Fruit fly (Drosophila melanogaster) whole organism, prepupa: ENCODE measurements around the gene CG12477.

ENCODE experiments used
- CG11902 ChIP-seq: fragments of 200-800 bp; sonication (Bioruptor generic); optimal IDR thresholded peaks from 3 replicates; lab custom pipeline; 2016; ENCODE audit warnings: missing biosample characterization, missing genetic modification characterization
- CG16779 ChIP-seq: fragments of 200-800 bp; sonication (Bioruptor generic); optimal IDR thresholded peaks from 3 replicates; lab custom pipeline; 2017; ENCODE audit warnings: missing biosample characterization, mild to moderate bottlenecking, missing genetic modification characterization
- CG6808 ChIP-seq: fragments of 200-800 bp; sonication (Bioruptor generic); optimal IDR thresholded peaks from 3 replicates; lab custom pipeline; 2017; ENCODE audit warnings: missing biosample characterization, missing genetic modification characterization, mild to moderate bottlenecking, moderate library complexity, missing genetic modification reagents
- CG6854 ChIP-seq: fragments of 200-800 bp; sonication (Bioruptor generic); optimal IDR thresholded peaks from 2 replicates; lab custom pipeline; 2017; ENCODE audit warnings: missing biosample characterization, mild to moderate bottlenecking, missing genetic modification characterization
- Eip78C ChIP-seq: fragments of 200-800 bp; sonication (Bioruptor generic); peaks from one replicate; lab custom pipeline; 2016; ENCODE audit warnings: missing biosample characterization, missing genetic modification characterization
- Eip93F ChIP-seq: fragments of 200-800 bp; sonication (Bioruptor generic); optimal IDR thresholded peaks from 2 replicates; lab custom pipeline; 2016; ENCODE audit warnings: missing biosample characterization, mild to moderate bottlenecking, missing genetic modification characterization
- Smox ChIP-seq: fragments of 200-800 bp; sonication (Bioruptor generic); optimal IDR thresholded peaks from 3 replicates; lab custom pipeline; 2016; ENCODE audit warnings: missing biosample characterization, missing genetic modification characterization
- Sox14 ChIP-seq: fragments of 200-800 bp; sonication (Bioruptor generic); optimal IDR thresholded peaks from 3 replicates; lab custom pipeline; 2016; ENCODE audit warnings: missing biosample characterization, missing genetic modification characterization
- dac ChIP-seq: fragments of 200-800 bp; sonication (Bioruptor generic); optimal IDR thresholded peaks from 2 replicates; lab custom pipeline; 2017; ENCODE audit warnings: missing biosample characterization, mild to moderate bottlenecking, missing genetic modification characterization
- ss ChIP-seq, 2 experiments: fragments of 200-800 bp; sonication (Bioruptor generic); optimal IDR thresholded peaks; 2 replicates in 1 of 2; 3 replicates in 1 of 2; lab custom pipeline; 2017 to 2018; ENCODE audit warnings: mild to moderate bottlenecking in 2 of 2, missing biosample characterization in 2 of 2, missing genetic modification characterization in 2 of 2, moderate library complexity in 1 of 2

DNA sequence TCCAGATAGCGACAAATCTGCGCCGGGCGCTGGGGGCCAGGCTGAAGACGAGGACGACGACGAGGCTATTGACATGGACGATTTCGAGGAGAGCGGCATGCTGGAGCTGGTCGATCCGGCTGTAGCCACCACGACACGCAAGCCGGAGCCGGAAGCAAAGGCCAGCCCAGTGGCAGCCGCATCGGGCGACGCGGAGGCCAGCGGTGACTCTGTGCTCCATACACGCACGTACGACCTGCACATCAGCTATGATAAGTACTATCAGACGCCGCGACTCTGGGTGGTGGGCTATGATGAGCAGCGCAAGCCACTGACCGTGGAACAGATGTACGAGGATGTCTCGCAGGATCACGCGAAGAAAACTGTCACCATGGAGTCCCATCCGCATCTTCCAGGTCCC is 26.7 kb upstream of the CG12477 start:
- TF ChIP-seq CG11902 (no peak), Eip78C (GFP tag; lab: Kevin White, UChicago) (no peak), CG16779 (tag; lab: Kevin White, UChicago) (no peak), Smox (no peak), ss (GFP tag; optimal IDR thresholded peaks at IDR 0.05; lab: Kevin White, UChicago) (no peak), CG6854 (GFP tag; lab: Kevin White, UChicago) (no peak), dac (GFP tag; lab: Kevin White, UChicago) (no peak), Sox14 (no peak), Eip93F (no peak), CG6808 (no peak)
